Worm (Caenorhabditis elegans) whole organism, L3 larva: Measurements from ENCODE around the gene skr-16.
A peak's percentile ranks its signal among the peaks of the same experiment; 100 is the strongest.

Source experiments
- ama-1 ChIP-seq: fragments of 150-350 bp; optimal IDR thresholded peaks from 2 replicates; lab custom pipeline; 2018
- ceh-16 ChIP-seq: sonication (generic microtip); optimal IDR thresholded peaks from 2 replicates; lab custom pipeline; 2017; ENCODE audit warnings: missing biosample characterization, missing genetic modification characterization
- ceh-9 ChIP-seq: sonication (generic microtip); optimal IDR thresholded peaks from 2 replicates; lab custom pipeline; 2018; ENCODE audit warnings: missing biosample characterization, missing genetic modification characterization
- egl-5 ChIP-seq: fragments of 150-350 bp; optimal IDR thresholded peaks from 2 replicates; lab custom pipeline; 2017; ENCODE audit warnings: missing biosample characterization, missing genetic modification reagents, missing genetic modification characterization, inconsistent platforms
- elt-2 ChIP-seq: sonication (generic microtip); optimal IDR thresholded peaks from 2 replicates; lab custom pipeline; 2016; ENCODE audit warnings: missing genetic modification reagents, mild to moderate bottlenecking, missing genetic modification characterization, missing compliant biosample characterization
- elt-3 ChIP-seq, 3 experiments: fragments of 150-350 bp in 1 of 3; sonication (generic microtip) in 2 of 3; optimal IDR thresholded peaks; 2 replicates in 2 of 3; 4 replicates in 1 of 3; lab custom pipeline; 2014 to 2017; ENCODE audit warnings: missing biosample characterization in 3 of 3, missing genetic modification characterization in 3 of 3
- fkh-2 ChIP-seq: fragments of 150-350 bp; optimal IDR thresholded peaks from 2 replicates; lab custom pipeline; 2014; ENCODE audit warnings: missing biosample characterization, missing genetic modification reagents, missing genetic modification characterization
- fos-1 ChIP-seq: fragments of 150-350 bp; optimal IDR thresholded peaks from 2 replicates; lab custom pipeline; 2014; ENCODE audit warnings: missing biosample characterization, missing genetic modification characterization
- lin-39 ChIP-seq: fragments of 150-350 bp; optimal IDR thresholded peaks from 2 replicates; lab custom pipeline; 2018; ENCODE audit warnings: missing biosample characterization, missing genetic modification reagents, missing genetic modification characterization
- lsy-12 ChIP-seq: sonication (generic microtip); optimal IDR thresholded peaks from 2 replicates; lab custom pipeline; 2016; ENCODE audit warnings: mild to moderate bottlenecking, missing genetic modification characterization, missing compliant biosample characterization
- mml-1 ChIP-seq: fragments of 150-350 bp; sonication (generic microtip); optimal IDR thresholded peaks from 3 replicates; lab custom pipeline; 2014; ENCODE audit warnings: missing biosample characterization, missing genetic modification characterization
- nfya-1 ChIP-seq: sonication (generic microtip); optimal IDR thresholded peaks from 2 replicates; lab custom pipeline; 2017; ENCODE audit warnings: missing genetic modification characterization, mild to moderate bottlenecking, missing compliant biosample characterization, antibody characterized with exemption, moderate library complexity; ENCODE audit not compliant: insufficient read depth
- nhr-43 ChIP-seq: sonication (generic microtip); optimal IDR thresholded peaks from 2 replicates; lab custom pipeline; 2016; ENCODE audit warnings: mild to moderate bottlenecking, missing genetic modification characterization, missing compliant biosample characterization; ENCODE audit not compliant: poor library complexity, severe bottlenecking
- nhr-76 ChIP-seq: fragments of 150-350 bp; sonication (generic microtip); optimal IDR thresholded peaks from 5 replicates; lab custom pipeline; 2014; ENCODE audit warnings: missing biosample characterization, missing genetic modification characterization
- nhr-77 ChIP-seq: fragments of 150-350 bp; optimal IDR thresholded peaks from 2 replicates; lab custom pipeline; 2014; ENCODE audit warnings: missing biosample characterization, missing genetic modification characterization
- pqm-1 ChIP-seq: fragments of 150-350 bp; optimal IDR thresholded peaks from 2 replicates; lab custom pipeline; 2017; ENCODE audit warnings: missing biosample characterization, missing genetic modification characterization, inconsistent platforms
- skn-1 ChIP-seq: fragments of 150-350 bp; optimal IDR thresholded peaks from 2 replicates; lab custom pipeline; 2014; ENCODE audit warnings: missing biosample characterization, missing genetic modification characterization
- unc-39 ChIP-seq: sonication (generic microtip); optimal IDR thresholded peaks from 4 replicates; lab custom pipeline; 2017; ENCODE audit warnings: missing biosample characterization, missing genetic modification characterization
- zag-1 ChIP-seq: fragments of 150-350 bp; optimal IDR thresholded peaks from 2 replicates; lab custom pipeline; 2014; ENCODE audit warnings: missing biosample characterization, missing genetic modification characterization
- ztf-4 ChIP-seq: fragments of 150-350 bp; optimal IDR thresholded peaks from 2 replicates; lab custom pipeline; 2014; ENCODE audit warnings: missing biosample characterization, missing genetic modification characterization

The skr-16 gene

DNA sequence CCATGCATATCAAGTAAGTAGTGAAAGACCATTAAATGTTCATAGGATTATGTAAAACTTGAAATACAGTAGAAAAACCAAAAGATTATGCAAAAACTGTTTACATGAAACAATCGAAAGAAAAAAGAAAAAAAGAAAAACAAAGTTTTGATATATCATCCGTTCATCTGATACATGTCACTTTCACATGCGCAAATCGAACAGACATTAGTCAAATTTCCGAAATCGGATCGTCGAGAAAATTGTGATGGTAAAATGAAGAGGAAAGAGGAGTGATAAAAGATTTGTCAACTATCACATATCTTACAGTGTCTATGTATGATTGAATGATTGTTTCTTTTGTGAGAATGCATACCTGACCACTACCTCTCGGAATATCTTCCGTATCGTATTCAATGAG, 40.5 kb downstream of the skr-16 start:
- no peak for TF ChIP-seq fkh-2 (tag; lab: Kevin White, UChicago)

DNA sequence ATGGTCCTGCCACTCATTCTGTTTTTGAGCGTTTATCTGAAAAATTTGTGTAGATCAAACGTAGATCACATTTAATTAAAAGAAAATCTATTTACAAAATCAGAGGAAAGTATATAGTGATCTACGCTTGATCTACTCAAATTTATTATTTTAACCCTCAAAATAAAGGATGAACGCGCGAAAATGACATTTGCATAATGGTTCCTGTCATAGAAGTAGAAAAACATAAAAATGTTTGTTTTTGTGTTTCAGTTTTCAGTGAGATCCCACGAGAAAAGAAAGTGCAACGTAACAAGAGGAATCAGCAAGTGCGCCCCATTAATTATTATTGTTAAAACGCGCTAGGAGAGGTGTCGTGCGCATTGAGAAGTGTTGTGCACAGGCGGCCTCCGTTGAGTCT, 42.8 kb downstream of the skr-16 start:
- no peak for TF ChIP-seq ceh-9 (tag; lab: Kevin White, UChicago)
- no peak for TF ChIP-seq zag-1 (tag; lab: Kevin White, UChicago)
- no peak for TF ChIP-seq nhr-76 (tag; lab: Kevin White, UChicago)

DNA sequence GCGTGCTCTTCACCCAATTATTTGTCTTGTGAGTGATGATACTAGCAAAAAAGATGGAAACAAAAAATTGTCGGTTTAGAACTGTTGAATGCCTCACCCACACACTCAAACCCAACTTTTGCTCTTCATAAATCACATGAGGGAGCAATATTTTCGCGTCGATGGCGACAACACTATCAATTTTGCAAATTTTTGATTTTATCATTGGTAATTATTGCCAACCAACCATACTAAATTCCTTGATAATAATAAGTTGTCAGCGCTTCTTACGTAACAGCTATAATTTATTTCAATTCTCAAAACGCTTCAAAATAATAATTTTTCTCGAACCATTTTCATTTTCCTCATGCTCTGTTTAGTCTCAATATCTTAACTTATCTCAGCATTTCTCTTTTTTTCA, 44.3 kb downstream of the skr-16 start:
- TF ChIP-seq unc-39 (tag; lab: Kevin White, UChicago) (no peak), pqm-1 (peak; percentile 27), elt-2 (peak; percentile 62)

DNA sequence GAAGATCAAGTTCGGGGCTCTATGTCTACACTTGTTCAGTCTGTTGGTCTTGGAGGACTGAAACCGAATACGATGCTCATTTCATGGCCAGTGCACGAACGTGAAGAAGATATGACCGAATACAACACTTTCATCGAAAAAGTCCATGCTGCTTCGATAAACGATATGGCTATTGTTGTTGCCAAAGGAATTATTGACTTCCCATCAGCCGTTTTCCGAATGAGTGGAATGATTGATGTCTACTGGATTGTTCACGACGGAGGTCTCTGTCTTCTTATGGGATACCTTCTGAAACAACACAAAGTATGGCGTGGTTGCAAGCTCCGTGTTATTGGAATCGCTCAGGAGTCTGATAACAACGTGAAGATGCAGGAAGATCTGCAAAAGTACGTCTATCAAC, 47.7 kb downstream of the skr-16 start:
- TF ChIP-seq nhr-77 (tag; lab: Kevin White, UChicago) (no peak), ceh-16 (tag; lab: Kevin White, UChicago) (no peak), fos-1 (tag; lab: Kevin White, UChicago) (no peak), nfya-1 (tag; lab: Kevin White, UChicago) (no peak), ama-1 (lab: Kevin White, UChicago) (no peak), mml-1 (tag; lab: Kevin White, UChicago) (no peak), unc-39 (tag; lab: Kevin White, UChicago) (no peak), lsy-12 (tag; lab: Kevin White, UChicago) (no peak), elt-3 (tag; optimal IDR thresholded peaks at IDR 0.05; lab: Kevin White, UChicago) (no peak), nhr-43 (no peak), nhr-76 (tag; lab: Kevin White, UChicago) (no peak), ztf-4 (tag; lab: Kevin White, UChicago) (no peak), lin-39 (tag; lab: Kevin White, UChicago) (no peak), ceh-9 (tag; lab: Kevin White, UChicago) (no peak), egl-5 (tag; lab: Kevin White, UChicago) (no peak), skn-1 (tag; lab: Kevin White, UChicago) (no peak)
